Fruit fly (Drosophila melanogaster) whole organism, wandering third instar larva: Measurements from ENCODE around the gene CG17027.

Experiments
- Abd-B ChIP-seq: fragments of >200 bp; optimal IDR thresholded peaks from 2 replicates; lab custom pipeline; 2017; ENCODE audit warnings: missing biosample characterization, missing genetic modification characterization
- CG32264 ChIP-seq: fragments of 200-800 bp; sonication (Bioruptor generic); optimal IDR thresholded peaks from 2 replicates; lab custom pipeline; 2016; ENCODE audit warnings: missing biosample characterization, missing genetic modification characterization
- Hr78 ChIP-seq: fragments of >200 bp; optimal IDR thresholded peaks from 2 replicates; lab custom pipeline; 2017; ENCODE audit warnings: missing biosample characterization, missing genetic modification characterization
- Myc ChIP-seq: fragments of >200 bp; optimal IDR thresholded peaks from 2 replicates; lab custom pipeline; 2017
- N ChIP-seq: fragments of >200 bp; optimal IDR thresholded peaks from 2 replicates; lab custom pipeline; 2018; ENCODE audit warnings: missing biosample characterization, missing external identifiers, missing genetic modification characterization
- br ChIP-seq: fragments of 200-800 bp; sonication (Bioruptor generic); optimal IDR thresholded peaks from 2 replicates; lab custom pipeline; 2016; ENCODE audit warnings: missing biosample characterization, missing genetic modification characterization
- dl ChIP-seq, 2 experiments: fragments of 175-275, 200-275 bp in 1 of 2; fragments of 200-275 bp in 1 of 2; sonication (Bioruptor generic); optimal IDR thresholded peaks; lab custom pipeline; 2018; ENCODE audit warnings: mild to moderate bottlenecking in 2 of 2, missing biosample characterization in 2 of 2, missing genetic modification characterization in 2 of 2, moderate library complexity in 2 of 2; ENCODE audit not compliant: partially characterized antibody in 2 of 2, insufficient read depth in 1 of 2
- foxo ChIP-seq, 2 experiments: fragments of 200-800 bp; sonication (Bioruptor generic); optimal IDR thresholded peaks; 2 replicates in 1 of 2; 3 replicates in 1 of 2; lab custom pipeline; 2016 to 2017; ENCODE audit warnings: missing biosample characterization in 2 of 2, missing genetic modification characterization in 2 of 2
- jim ChIP-seq: fragments of 175-275, 200-325 bp; sonication (Bioruptor generic); optimal IDR thresholded peaks from 2 replicates; lab custom pipeline; 2016; ENCODE audit warnings: missing biosample characterization, mild to moderate bottlenecking, missing genetic modification characterization
- lola ChIP-seq: fragments of >200 bp; optimal IDR thresholded peaks from 2 replicates; lab custom pipeline; 2017; ENCODE audit warnings: missing biosample characterization, missing genetic modification characterization
- pan ChIP-seq: fragments of >200 bp; optimal IDR thresholded peaks from 2 replicates; lab custom pipeline; 2017
- psq ChIP-seq: fragments of 200-800 bp; sonication (Bioruptor generic); optimal IDR thresholded peaks from 3 replicates; lab custom pipeline; 2017; ENCODE audit warnings: missing biosample characterization, mild to moderate bottlenecking, missing genetic modification characterization, moderate library complexity
- woc ChIP-seq: sonication (Bioruptor generic); optimal IDR thresholded peaks from 2 replicates; lab custom pipeline; 2016; ENCODE audit warnings: missing biosample characterization, mild to moderate bottlenecking, missing genetic modification characterization

- no peak for TF ChIP-seq pan (lab: Kevin White, UChicago)
- TF ChIP-seq woc, result no peak
- no peak for TF ChIP-seq Hr78 (GFP tag; lab: Kevin White, UChicago)
- no peak for TF ChIP-seq psq (GFP tag; lab: Kevin White, UChicago)
- no peak for TF ChIP-seq lola
- no peak for TF ChIP-seq CG32264 (GFP tag; lab: Kevin White, UChicago)
- TF ChIP-seq Abd-B, result no peak
- TF ChIP-seq Myc (lab: Kevin White, UChicago), result no peak
- TF ChIP-seq br (GFP tag; lab: Kevin White, UChicago), result no peak
- TF ChIP-seq dl (GFP tag; optimal IDR thresholded peaks at IDR 0.05; lab: Kevin White, UChicago; ENCODE audit: insufficient read depth in 1 of 2, partially characterized antibody in 2 of 2), result no peak
- TF ChIP-seq N, result no peak
- no peak for TF ChIP-seq foxo (GFP tag; optimal IDR thresholded peaks at IDR 0.05; lab: Kevin White, UChicago)
- TF ChIP-seq jim (GFP tag; lab: Kevin White, UChicago), result no peak
These were observed 1.7 kb upstream of the CG17027 start, which contains the start of gene CG17028 for dm6 chr3L:15978224-15978623.
